Worm (Caenorhabditis elegans) whole organism, midembryonic: Measurements from ENCODE around the gene txt-3.
"Not testable (repeated sequence)": the region's sequence is repeated elsewhere in the genome, so short reads cannot be mapped to it uniquely, and the experiment has no call there.

Source experiments
- ref-1 ChIP-seq: fragments of 200-800 bp; sonication (Bioruptor generic); conservative IDR thresholded peaks from 2 replicates; pipeline ENCODE4 v1.3.6; 2022; ENCODE audit warnings: missing genetic modification reagents, missing genetic modification characterization, missing compliant biosample characterization
- tab-1 ChIP-seq: fragments of 200-800 bp; sonication (Bioruptor generic); IDR thresholded peaks from 2 replicates; pipeline ENCODE4 v1.3.6; 2022; ENCODE audit warnings: missing genetic modification characterization, missing compliant biosample characterization
- ztf-29 ChIP-seq: fragments of 200-800 bp; sonication (Bioruptor generic); IDR thresholded peaks from 2 replicates; pipeline ENCODE4 v1.3.6; 2022; ENCODE audit warnings: missing genetic modification reagents, missing genetic modification characterization, missing compliant biosample characterization

DNA sequence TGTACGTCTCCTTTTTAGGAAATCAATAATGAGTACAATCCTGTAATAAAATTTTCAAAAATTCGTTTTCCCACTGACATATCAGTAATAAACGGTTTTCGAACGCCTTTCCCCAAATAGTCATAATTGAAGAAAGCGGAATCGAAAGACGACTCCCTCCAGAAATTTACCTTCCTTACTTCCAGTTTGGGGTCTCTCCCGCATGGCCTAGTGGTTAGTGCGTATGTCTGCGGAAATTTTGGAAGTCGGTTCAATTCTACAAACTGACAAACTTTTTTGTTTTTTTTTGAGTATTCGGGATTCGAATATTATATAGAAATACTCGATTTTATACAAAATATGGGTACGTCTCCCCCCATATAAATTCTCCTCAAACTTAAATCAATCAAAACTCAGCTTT is 14.0 kb upstream of the txt-3 start:
- not testable (repeated sequence) for TF ChIP-seq ztf-29, tab-1 (GFP tag; lab: Robert Waterston, UW)
- peak; percentile 45; the same call in 1 of the 2 replicates for TF ChIP-seq ref-1 (GFP tag; lab: Robert Waterston, UW)
